Worm (Caenorhabditis elegans) whole organism, early embryonic: ENCODE data around the gene bli-5.

Experiments used
- F13C5.2 ChIP-seq: sonication (generic microtip); optimal IDR thresholded peaks from 2 replicates; lab custom pipeline; 2017; ENCODE audit warnings: mild to moderate bottlenecking, missing genetic modification characterization, inconsistent platforms, missing compliant biosample characterization
- aly-1 ChIP-seq: sonication (generic microtip); optimal IDR thresholded peaks from 2 replicates; lab custom pipeline; 2016; ENCODE audit warnings: missing genetic modification characterization, missing compliant biosample characterization
- ama-1 ChIP-seq: fragments of 150-350 bp; optimal IDR thresholded peaks from 2 replicates; lab custom pipeline; 2014
- ceh-36 ChIP-seq: sonication (generic microtip); optimal IDR thresholded peaks from 2 replicates; lab custom pipeline; 2016; ENCODE audit warnings: missing genetic modification characterization, inconsistent platforms, missing compliant biosample characterization
- pes-1 ChIP-seq: fragments of 200-800 bp; sonication (Bioruptor generic); IDR thresholded peaks from 2 replicates; pipeline ENCODE4 v1.3.6; 2022; ENCODE audit warnings: missing genetic modification reagents, missing genetic modification characterization, missing compliant biosample characterization
- scrt-1 ChIP-seq: fragments of 200-800 bp; sonication (Bioruptor generic); IDR thresholded peaks from 2 replicates; pipeline ENCODE4 v1.3.6; 2022; ENCODE audit warnings: missing genetic modification characterization, missing compliant biosample characterization
- tbx-11 ChIP-seq: fragments of 200-800 bp; sonication (Bioruptor generic); IDR thresholded peaks from 2 replicates; pipeline ENCODE4 v1.3.6; 2022; ENCODE audit warnings: missing genetic modification characterization, missing compliant biosample characterization

ce11 chrIII:13405504-13405903 is 24.1 kb downstream of the bli-5 start, which contains the start of gene nas-1:
- TF ChIP-seq ceh-36 (tag; lab: Kevin White, UChicago) (no peak), tbx-11 (GFP tag; lab: Robert Waterston, UW) (no peak), scrt-1 (GFP tag; lab: Robert Waterston, UW) (no peak), ama-1 (lab: Kevin White, UChicago) (no peak), aly-1 (tag; lab: Kevin White, UChicago) (no peak), F13C5.2 (tag; lab: Kevin White, UChicago) (no peak), pes-1 (GFP tag; lab: Robert Waterston, UW) (no peak)
